Fruit fly (Drosophila melanogaster) whole organism, embryonic: ENCODE data around the gene Lcp65Ac.

ENCODE experiments used
- Bgb ChIP-seq: fragments of 200-800 bp; sonication (Bioruptor generic); IDR thresholded peaks from 2 replicates; pipeline ENCODE4 v1.3.6; 2022; ENCODE audit warnings: missing biosample characterization, missing genetic modification characterization; ENCODE audit not compliant: partially characterized antibody
- BtbVII ChIP-seq: fragments of 200-800 bp; sonication (Bioruptor generic); optimal IDR thresholded peaks from 3 replicates; lab custom pipeline; 2017; ENCODE audit warnings: missing biosample characterization, mild to moderate bottlenecking, missing genetic modification characterization
- C15 ChIP-seq: fragments of 200-800 bp; sonication (Bioruptor generic); IDR thresholded peaks from 3 replicates; pipeline ENCODE4 v1.3.6; 2022; ENCODE audit warnings: missing biosample characterization, missing genetic modification characterization
- CG1024 ChIP-seq: fragments of 200-800 bp; sonication (Bioruptor generic); IDR thresholded peaks from 2 replicates; pipeline ENCODE4 v1.3.6; 2022; ENCODE audit warnings: missing biosample characterization, missing genetic modification characterization
- CG10366 ChIP-seq: fragments of 200-800 bp; sonication (Bioruptor generic); IDR thresholded peaks from 2 replicates; pipeline ENCODE4 v1.3.6; 2022; ENCODE audit warnings: missing biosample characterization, missing genetic modification characterization
- CG14050 ChIP-seq: fragments of 200-800 bp; sonication (Bioruptor generic); IDR thresholded peaks from 3 replicates; pipeline ENCODE4 v1.3.6; 2022; ENCODE audit warnings: missing biosample characterization, missing genetic modification characterization
- CG14710 ChIP-seq: fragments of 200-800 bp; sonication (Bioruptor generic); optimal IDR thresholded peaks from 3 replicates; lab custom pipeline; 2019; ENCODE audit warnings: missing biosample characterization, mild to moderate bottlenecking, missing genetic modification characterization, moderate library complexity
- CG15269 ChIP-seq: fragments of 200-800 bp; sonication (Bioruptor generic); optimal IDR thresholded peaks from 2 replicates; lab custom pipeline; 2018; ENCODE audit warnings: missing biosample characterization, mild to moderate bottlenecking, missing genetic modification characterization, moderate library complexity
- CG16815 ChIP-seq: fragments of 200-800 bp; sonication (Bioruptor generic); optimal IDR thresholded peaks from 3 replicates; lab custom pipeline; 2017; ENCODE audit warnings: missing biosample characterization, mild to moderate bottlenecking, missing genetic modification characterization
- CG17829 ChIP-seq: fragments of 200-800 bp; optimal IDR thresholded peaks from 2 replicates; lab custom pipeline; 2019; ENCODE audit warnings: missing biosample characterization, mild to moderate bottlenecking, missing genetic modification characterization, moderate library complexity
- CG1792 ChIP-seq: fragments of 200-800 bp; sonication (Bioruptor generic); optimal IDR thresholded peaks from 2 replicates; lab custom pipeline; 2016; ENCODE audit warnings: missing biosample characterization, missing genetic modification characterization
- CG18764 ChIP-seq: fragments of 200-800 bp; sonication (Bioruptor generic); optimal IDR thresholded peaks from 3 replicates; lab custom pipeline; 2016; ENCODE audit warnings: missing biosample characterization, missing genetic modification characterization
- CG2116 ChIP-seq: fragments of 200-800 bp; sonication (Bioruptor generic); optimal IDR thresholded peaks from 3 replicates; lab custom pipeline; 2018; ENCODE audit warnings: missing biosample characterization, mild to moderate bottlenecking, missing genetic modification characterization
- CG2889 ChIP-seq: fragments of 200-800 bp; sonication (Bioruptor generic); IDR thresholded peaks from 3 replicates; pipeline ENCODE4 v1.3.6; 2022; ENCODE audit warnings: missing biosample characterization, missing genetic modification characterization
- CG3281 ChIP-seq: fragments of 200-800 bp; sonication (Bioruptor generic); optimal IDR thresholded peaks from 3 replicates; lab custom pipeline; 2017; ENCODE audit warnings: missing biosample characterization, mild to moderate bottlenecking, missing genetic modification characterization
- CG3847 ChIP-seq: fragments of 200-800 bp; sonication (Bioruptor generic); IDR thresholded peaks from 2 replicates; pipeline ENCODE4 v1.3.6; 2022; ENCODE audit warnings: missing biosample characterization, missing genetic modification characterization
- CG4854 ChIP-seq: fragments of 200-800 bp; sonication (Bioruptor generic); optimal IDR thresholded peaks from 2 replicates; lab custom pipeline; 2016; ENCODE audit warnings: missing biosample characterization, missing genetic modification characterization, inconsistent platforms
- CG5953 ChIP-seq: fragments of 200-800 bp; sonication (Bioruptor generic); IDR thresholded peaks from 2 replicates; pipeline ENCODE4 v1.3.6; 2022; ENCODE audit warnings: missing biosample characterization, missing genetic modification characterization
- CG6683 ChIP-seq: fragments of 200-800 bp; sonication (Bioruptor generic); optimal IDR thresholded peaks from 2 replicates; lab custom pipeline; 2017; ENCODE audit warnings: missing biosample characterization, mild to moderate bottlenecking, missing genetic modification characterization, missing genetic modification reagents
- CG7839 ChIP-seq: fragments of 200-800 bp; sonication (Bioruptor generic); optimal IDR thresholded peaks from 3 replicates; lab custom pipeline; 2018; ENCODE audit warnings: missing biosample characterization, mild to moderate bottlenecking, missing genetic modification characterization, moderate library complexity
- CG7963 ChIP-seq: fragments of 200-800 bp; sonication (Bioruptor generic); IDR thresholded peaks from 3 replicates; pipeline ENCODE4 v1.3.6; 2022; ENCODE audit warnings: missing biosample characterization, missing genetic modification characterization; ENCODE audit not compliant: partially characterized antibody
- CG8281 ChIP-seq: fragments of 200-800 bp; sonication (Bioruptor generic); optimal IDR thresholded peaks from 2 replicates; lab custom pipeline; 2018; ENCODE audit warnings: missing biosample characterization, mild to moderate bottlenecking, missing genetic modification characterization, moderate library complexity
- CG9437 ChIP-seq: fragments of 200-800 bp; sonication (Bioruptor generic); optimal IDR thresholded peaks from 2 replicates; lab custom pipeline; 2018; ENCODE audit warnings: missing biosample characterization, mild to moderate bottlenecking, missing genetic modification characterization
- CG9876 ChIP-seq: fragments of 200-800 bp; sonication (Bioruptor generic); optimal IDR thresholded peaks from 2 replicates; lab custom pipeline; 2016; ENCODE audit warnings: missing biosample characterization, missing genetic modification characterization
- Hmr ChIP-seq: fragments of 200-800 bp; sonication (Bioruptor generic); optimal IDR thresholded peaks from 3 replicates; lab custom pipeline; 2017; ENCODE audit warnings: mild to moderate bottlenecking, missing biosample characterization, missing genetic modification reagents, missing genetic modification characterization
- MBD-R2 ChIP-seq: fragments of 200-800 bp; sonication (Bioruptor generic); IDR thresholded peaks from 2 replicates; pipeline ENCODE4 v1.3.6; 2022; ENCODE audit warnings: missing biosample characterization, missing genetic modification characterization
- Med ChIP-seq: fragments of 200-800 bp; sonication (Bioruptor generic); peaks from one replicate; lab custom pipeline; 2016; ENCODE audit warnings: missing biosample characterization, missing genetic modification characterization, mild to moderate bottlenecking, inconsistent platforms, moderate library complexity
- NK7.1 ChIP-seq: fragments of 200-800 bp; sonication (Bioruptor generic); optimal IDR thresholded peaks from 3 replicates; lab custom pipeline; 2016; ENCODE audit warnings: missing biosample characterization, missing genetic modification characterization
- abd-A ChIP-seq: fragments of 200-800 bp; sonication (Bioruptor generic); optimal IDR thresholded peaks from 3 replicates; lab custom pipeline; 2019; ENCODE audit warnings: missing biosample characterization, mild to moderate bottlenecking, missing genetic modification characterization, moderate library complexity
- bsh ChIP-seq, 2 experiments: fragments of 200-800 bp; sonication (Bioruptor generic); optimal IDR thresholded peaks; 2 replicates each; lab custom pipeline; 2017 to 2018; ENCODE audit warnings: mild to moderate bottlenecking in 2 of 2, missing biosample characterization in 2 of 2, missing genetic modification characterization in 2 of 2, moderate library complexity in 1 of 2
- btn ChIP-seq: fragments of 200-800 bp; sonication (Bioruptor generic); optimal IDR thresholded peaks from 2 replicates; lab custom pipeline; 2016; ENCODE audit warnings: missing biosample characterization, missing genetic modification characterization
- chinmo ChIP-seq: fragments of 200-800 bp; sonication (Bioruptor generic); IDR thresholded peaks from 4 replicates; pipeline ENCODE4 v1.3.6; 2022; ENCODE audit warnings: missing biosample characterization, missing genetic modification characterization; ENCODE audit not compliant: partially characterized antibody
- crc ChIP-seq: fragments of 200-800 bp; sonication (Bioruptor generic); optimal IDR thresholded peaks from 2 replicates; lab custom pipeline; 2016; ENCODE audit warnings: missing biosample characterization, missing genetic modification characterization
- croc ChIP-seq: fragments of 200-800 bp; sonication (Bioruptor generic); conservative IDR thresholded peaks from 3 replicates; pipeline ENCODE4 v1.3.6; 2022; ENCODE audit warnings: missing biosample characterization, missing genetic modification characterization
- dati ChIP-seq: fragments of 200-800 bp; sonication (Bioruptor generic); IDR thresholded peaks from 2 replicates; pipeline ENCODE4 v1.3.6; 2022; ENCODE audit warnings: missing biosample characterization, missing genetic modification characterization
- disco-r ChIP-seq: fragments of 200-800 bp; sonication (Bioruptor generic); optimal IDR thresholded peaks from 2 replicates; lab custom pipeline; 2016; ENCODE audit warnings: missing biosample characterization, missing genetic modification characterization
- gcm2 ChIP-seq: fragments of 200-800 bp; sonication (Bioruptor generic); optimal IDR thresholded peaks from 2 replicates; lab custom pipeline; 2016; ENCODE audit warnings: missing biosample characterization, missing genetic modification characterization
- gem ChIP-seq: fragments of 200-800 bp; sonication (Bioruptor generic); optimal IDR thresholded peaks from 2 replicates; lab custom pipeline; 2019; ENCODE audit warnings: missing biosample characterization, mild to moderate bottlenecking, missing genetic modification characterization, moderate library complexity
- gt ChIP-seq: fragments of 200-800 bp; sonication (Bioruptor generic); IDR thresholded peaks from 2 replicates; pipeline ENCODE4 v1.3.6; 2022; ENCODE audit warnings: missing biosample characterization, missing genetic modification characterization
- her ChIP-seq: fragments of 200-800 bp; sonication (Bioruptor generic); optimal IDR thresholded peaks from 2 replicates; lab custom pipeline; 2016; ENCODE audit warnings: missing biosample characterization, missing genetic modification characterization
- insv ChIP-seq, 2 experiments: fragments of 200-800 bp; sonication (Bioruptor generic); optimal IDR thresholded peaks; 3 replicates each; lab custom pipeline; 2016 to 2018; ENCODE audit warnings: missing biosample characterization in 2 of 2, missing genetic modification characterization in 2 of 2
- jumu ChIP-seq: fragments of 200-800 bp; sonication (Bioruptor generic); optimal IDR thresholded peaks from 3 replicates; lab custom pipeline; 2016; ENCODE audit warnings: missing biosample characterization, missing genetic modification characterization
- lmd ChIP-seq: fragments of 200-800 bp; sonication (Bioruptor generic); IDR thresholded peaks from 2 replicates; pipeline ENCODE4 v1.3.6; 2022; ENCODE audit warnings: missing biosample characterization, missing genetic modification characterization
- maf-S ChIP-seq: fragments of 200-800 bp; sonication (Bioruptor generic); optimal IDR thresholded peaks from 2 replicates; lab custom pipeline; 2016; ENCODE audit warnings: missing biosample characterization, missing genetic modification characterization
- nom ChIP-seq: fragments of 200-800 bp; sonication (Bioruptor generic); optimal IDR thresholded peaks from 2 replicates; lab custom pipeline; 2017; ENCODE audit warnings: missing biosample characterization, missing genetic modification characterization, mild to moderate bottlenecking, moderate library complexity, missing genetic modification reagents
- oc ChIP-seq: fragments of 200-800 bp; sonication (Bioruptor generic); optimal IDR thresholded peaks from 2 replicates; lab custom pipeline; 2018; ENCODE audit warnings: missing biosample characterization, mild to moderate bottlenecking, missing genetic modification characterization, moderate library complexity
- sob ChIP-seq: fragments of 200-800 bp; sonication (Bioruptor generic); IDR thresholded peaks from 2 replicates; pipeline ENCODE4 v1.3.6; 2022; ENCODE audit warnings: missing biosample characterization, missing genetic modification characterization
- vfl ChIP-seq: fragments of 200-800 bp; sonication (Bioruptor generic); optimal IDR thresholded peaks from 2 replicates; lab custom pipeline; 2016; ENCODE audit warnings: missing biosample characterization, missing genetic modification characterization
- wek ChIP-seq: fragments of 200-800 bp; sonication (Bioruptor generic); optimal IDR thresholded peaks from 3 replicates; lab custom pipeline; 2018; ENCODE audit warnings: missing biosample characterization, mild to moderate bottlenecking, missing genetic modification characterization, moderate library complexity

Lcp65Ac gene

DNA sequence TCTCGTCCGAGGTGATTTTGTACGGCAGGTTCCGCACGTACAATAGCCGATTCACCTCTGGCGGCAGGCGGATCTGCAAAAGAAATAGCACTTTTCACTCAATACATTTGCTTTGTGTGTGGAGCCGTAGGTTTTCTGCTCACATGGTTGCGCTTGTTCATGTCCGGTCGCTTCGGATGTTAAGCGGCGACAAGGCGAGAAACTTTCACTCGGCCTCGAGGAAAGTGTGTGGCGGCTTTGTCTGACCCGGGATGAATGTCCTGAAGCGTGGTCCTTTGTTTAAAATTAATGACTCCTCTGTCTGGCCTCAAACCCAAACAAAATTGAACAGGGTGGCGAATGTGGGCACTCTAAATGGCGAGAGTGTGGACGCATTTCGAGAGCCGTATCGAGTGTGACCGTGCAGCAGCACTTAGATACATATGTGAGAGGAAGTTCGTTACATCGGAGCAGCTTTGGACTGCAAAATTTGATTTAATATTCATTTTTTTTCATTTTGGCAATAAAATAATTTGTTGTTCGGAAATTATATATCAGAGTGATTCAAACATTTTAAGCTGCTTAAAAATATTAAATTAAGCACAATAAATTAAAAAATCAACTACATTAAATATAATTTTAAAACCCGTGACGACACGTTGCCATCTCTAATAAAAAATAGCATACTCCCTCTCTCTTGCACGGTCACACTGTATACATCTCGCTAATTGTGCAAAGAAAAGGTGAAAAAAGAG is 48.4 kb downstream of the Lcp65Ac start, which contains the start of the genes Sf3b6 and Tnpo (continued):
- TF ChIP-seq CG15269 (tag; lab: Kevin White, UChicago) (no peak), BtbVII (GFP tag; lab: Kevin White, UChicago) (no peak), nom (GFP tag; lab: Kevin White, UChicago) (no peak), btn (GFP tag; lab: Kevin White, UChicago) (no peak), CG2116 (peak; percentile 69), NK7.1 (GFP tag; lab: Kevin White, UChicago) (peak; percentile 48), CG7839 (tag; lab: Kevin White, UChicago) (no peak), CG5953 (GFP tag; lab: Robert Waterston, UW) (peak; percentile 28; the same call in 1 of the 2 replicates), croc (peak; percentile 73), wek (no peak), CG2889 (GFP tag; lab: Robert Waterston, UW) (peak; percentile 40; the same call in 1 of the 3 replicates), MBD-R2 (peak; percentile 79), insv (GFP tag; optimal IDR thresholded peaks at IDR 0.05; lab: Kevin White, UChicago) (peak in 1 of 2 experiments; percentile 52), disco-r (GFP tag; lab: Kevin White, UChicago) (peak; percentile 33), CG18764 (GFP tag; lab: Kevin White, UChicago) (peak; percentile 64), maf-S (peak; percentile 46), Med (GFP tag; lab: Kevin White, UChicago) (peak; percentile 84), CG9437 (peak; percentile 76), CG3847 (peak; percentile 90), Hmr (GFP tag; lab: Kevin White, UChicago) (no peak), Bgb (GFP tag; lab: Robert Waterston, UW) (peak; percentile 56; the same call in 1 of the 2 replicates), gt (GFP tag; lab: Robert Waterston, UW) (peak; percentile 27; the same call in 1 of the 2 replicates), CG4854 (GFP tag; lab: Kevin White, UChicago) (peak; percentile 56), dati (GFP tag; lab: Robert Waterston, UW) (no peak), oc (tag; lab: Kevin White, UChicago) (no peak), CG9876 (GFP tag; lab: Kevin White, UChicago) (peak; percentile 64), her (GFP tag; lab: Kevin White, UChicago) (peak; percentile 9), CG1792 (peak; percentile 38), CG1024 (GFP tag; lab: Robert Waterston, UW) (peak; percentile 41; the same call in 1 of the 2 replicates), CG8281 (tag; lab: Kevin White, UChicago) (no peak), CG10366 (GFP tag; lab: Robert Waterston, UW) (peak; percentile 86), chinmo (no peak), CG7963 (GFP tag; lab: Robert Waterston, UW) (no peak), C15 (GFP tag; lab: Robert Waterston, UW) (peak; percentile 13; the same call in 1 of the 3 replicates), vfl (GFP tag; lab: Kevin White, UChicago) (peak; percentile 65), CG16815 (GFP tag; lab: Kevin White, UChicago) (peak; percentile 89), CG14050 (GFP tag; lab: Robert Waterston, UW) (peak; percentile 62; the same call in 2 of the 3 replicates), gcm2 (no peak), lmd (GFP tag; lab: Robert Waterston, UW) (peak; percentile 85), sob (peak; percentile 83), CG17829 (tag; lab: Kevin White, UChicago) (peak; percentile 86), abd-A (tag; lab: Kevin White, UChicago) (no peak), crc (no peak), CG3281 (GFP tag; lab: Kevin White, UChicago) (no peak), gem (tag; lab: Kevin White, UChicago) (peak; percentile 92), jumu (GFP tag; lab: Kevin White, UChicago) (peak; percentile 66), CG14710 (tag; lab: Kevin White, UChicago) (peak; percentile 91), bsh (GFP tag; optimal IDR thresholded peaks at IDR 0.05; lab: Kevin White, UChicago) (no peak), CG6683 (GFP tag; lab: Kevin White, UChicago) (peak; percentile 34)
